Worm (Caenorhabditis elegans) whole organism, late embryonic: ENCODE results near the gene F35H10.2.
A peak's percentile ranks its signal among the peaks of the same experiment; 100 is the strongest.

Experiments
- C08G9.2 ChIP-seq: sonication (generic microtip); optimal IDR thresholded peaks from 2 replicates; lab custom pipeline; 2016; ENCODE audit warnings: mild to moderate bottlenecking, missing genetic modification characterization, moderate library complexity, missing compliant biosample characterization
- F13H6.1 ChIP-seq: sonication (generic microtip); optimal IDR thresholded peaks from 2 replicates; lab custom pipeline; 2016; ENCODE audit warnings: missing genetic modification characterization, missing compliant biosample characterization
- K09A11.1 ChIP-seq: sonication (generic microtip); optimal IDR thresholded peaks from 2 replicates; lab custom pipeline; 2017; ENCODE audit warnings: antibody characterized with exemption, mild to moderate bottlenecking, missing genetic modification characterization, missing compliant biosample characterization; ENCODE audit not compliant: insufficient read depth
- ama-1 ChIP-seq: fragments of 150-350 bp; optimal IDR thresholded peaks from 2 replicates; lab custom pipeline; 2014
- ceh-31 ChIP-seq: sonication (generic microtip); optimal IDR thresholded peaks from 2 replicates; lab custom pipeline; 2016; ENCODE audit warnings: missing genetic modification characterization, missing compliant biosample characterization
- ets-4 ChIP-seq: sonication (generic microtip); optimal IDR thresholded peaks from 2 replicates; lab custom pipeline; 2016; ENCODE audit warnings: missing genetic modification characterization, missing compliant biosample characterization
- lin-11 ChIP-seq: fragments of 200-800 bp; sonication (Bioruptor generic); optimal IDR thresholded peaks from 2 replicates; lab custom pipeline; 2018; ENCODE audit warnings: mild to moderate bottlenecking, missing genetic modification characterization, missing compliant biosample characterization
- nfya-1 ChIP-seq: sonication (generic microtip); optimal IDR thresholded peaks from 2 replicates; lab custom pipeline; 2017; ENCODE audit warnings: missing genetic modification characterization, mild to moderate bottlenecking, missing compliant biosample characterization, antibody characterized with exemption, moderate library complexity
- nhr-11 ChIP-seq: fragments of 150-350 bp; optimal IDR thresholded peaks from 2 replicates; lab custom pipeline; 2014; ENCODE audit warnings: missing biosample characterization, missing genetic modification characterization
- pqm-1 ChIP-seq: sonication (generic microtip); optimal IDR thresholded peaks from 2 replicates; lab custom pipeline; 2016; ENCODE audit warnings: missing genetic modification characterization, missing compliant biosample characterization
- rnt-1 ChIP-seq: sonication (generic microtip); optimal IDR thresholded peaks from 2 replicates; lab custom pipeline; 2016; ENCODE audit warnings: missing genetic modification characterization, missing compliant biosample characterization
- tbx-2 ChIP-seq: sonication (generic microtip); optimal IDR thresholded peaks from 2 replicates; lab custom pipeline; 2016; ENCODE audit warnings: missing genetic modification characterization, missing compliant biosample characterization
- unc-42 ChIP-seq: sonication (generic microtip); optimal IDR thresholded peaks from 2 replicates; lab custom pipeline; 2016; ENCODE audit warnings: missing genotype, missing genetic modification characterization, missing compliant biosample characterization

- no peak for TF ChIP-seq F13H6.1 (tag; lab: Kevin White, UChicago)
- TF ChIP-seq ama-1 (lab: Kevin White, UChicago): peak; percentile 35
- TF ChIP-seq ets-4: no peak
- TF ChIP-seq lin-11 (tag; lab: Kevin White, UChicago): no peak
- no peak for TF ChIP-seq ceh-31
- no peak for TF ChIP-seq pqm-1 (tag; lab: Kevin White, UChicago)
- no peak for TF ChIP-seq K09A11.1 (tag; lab: Kevin White, UChicago)
- TF ChIP-seq nhr-11 (tag; lab: Kevin White, UChicago): no peak
- no peak for TF ChIP-seq C08G9.2 (tag; lab: Kevin White, UChicago)
- no peak for TF ChIP-seq unc-42 (tag; lab: Kevin White, UChicago)
- TF ChIP-seq rnt-1: no peak
- TF ChIP-seq nfya-1 (tag; lab: Kevin White, UChicago): no peak
- no peak for TF ChIP-seq tbx-2
Measured at ce11 chrIV:8333554-8333953, 4.5 kb downstream of the F35H10.2 start.
